Worm (Caenorhabditis elegans): ENCODE results near the gene T07D4.5.

T07D4.5 gene

DNA sequence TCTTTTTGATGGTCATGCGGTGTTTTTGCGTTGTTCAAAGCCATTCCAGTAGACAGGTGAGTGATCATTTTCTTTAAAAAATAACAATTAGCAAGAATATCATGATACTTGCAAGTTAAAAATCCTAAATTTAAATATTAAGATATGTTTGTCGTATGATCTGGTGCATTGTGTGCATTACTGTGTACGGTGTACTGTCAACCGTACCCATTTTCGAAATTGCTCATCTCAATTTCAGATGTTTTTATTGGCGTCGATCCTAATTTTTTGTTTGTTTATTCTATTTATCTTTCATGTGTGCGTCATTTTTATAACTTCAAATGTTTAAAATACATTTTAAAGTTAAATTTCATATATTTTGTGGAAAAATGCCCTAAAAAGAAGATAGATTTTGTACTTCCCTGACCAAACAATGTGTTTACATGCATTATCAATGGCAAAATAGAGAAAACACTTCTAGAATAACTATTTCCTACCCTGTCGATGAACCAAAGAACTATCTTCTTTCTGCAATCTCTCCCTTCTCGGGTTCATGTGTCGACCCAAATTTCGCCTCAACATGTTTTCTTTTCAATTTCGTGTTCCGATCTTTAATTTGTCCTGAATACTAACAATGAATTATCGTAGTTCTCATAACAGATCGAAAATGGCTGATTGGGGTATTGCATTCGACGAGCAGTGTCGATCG lies at the start of gene T07D4.5, which contains the start of gene ddx-19:
Gene T07D4.5, minus strand, starts transcription at position 71 of the 688 bp plus-strand sequence.
Gene ddx-19, plus strand, starts transcription at position 638 of the 688 bp plus-strand sequence.
- no peak for TF ChIP-seq klf-2 (GFP tag; conservative IDR thresholded peaks at IDR 0.05)
- no peak for TF ChIP-seq ref-1 (GFP tag; conservative IDR thresholded peaks at IDR 0.05)
- no peak for TF ChIP-seq med-1 (GFP tag; optimal IDR thresholded peaks at IDR 0.05; ENCODE audit: insufficient read depth)
- TF ChIP-seq tab-1 (GFP tag; IDR thresholded peaks at IDR 0.05), result no peak
- no peak for TF ChIP-seq T22C8.4 (GFP tag; IDR thresholded peaks at IDR 0.05)
- no peak for TF ChIP-seq ztf-23 (GFP tag; IDR thresholded peaks at IDR 0.05)
- TF ChIP-seq flt-1 (GFP tag; IDR thresholded peaks at IDR 0.05), result no peak

DNA sequence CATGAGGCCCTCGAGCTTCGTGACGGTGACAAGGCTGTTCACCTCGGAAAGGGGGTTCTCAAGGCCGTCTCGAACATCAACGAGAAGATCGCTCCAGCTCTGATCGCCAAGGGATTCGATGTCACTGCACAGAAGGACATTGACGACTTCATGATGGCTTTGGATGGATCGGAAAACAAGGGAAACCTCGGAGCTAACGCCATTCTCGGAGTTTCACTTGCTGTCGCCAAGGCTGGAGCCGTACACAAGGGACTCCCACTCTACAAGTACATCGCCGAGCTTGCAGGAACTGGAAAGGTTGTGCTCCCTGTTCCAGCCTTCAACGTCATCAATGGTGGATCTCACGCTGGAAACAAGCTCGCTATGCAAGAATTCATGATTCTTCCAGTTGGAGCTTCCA lies 48.3 kb upstream of the T07D4.5 start:
- TF ChIP-seq klf-2 (GFP tag; conservative IDR thresholded peaks at IDR 0.05), result no peak

DNA sequence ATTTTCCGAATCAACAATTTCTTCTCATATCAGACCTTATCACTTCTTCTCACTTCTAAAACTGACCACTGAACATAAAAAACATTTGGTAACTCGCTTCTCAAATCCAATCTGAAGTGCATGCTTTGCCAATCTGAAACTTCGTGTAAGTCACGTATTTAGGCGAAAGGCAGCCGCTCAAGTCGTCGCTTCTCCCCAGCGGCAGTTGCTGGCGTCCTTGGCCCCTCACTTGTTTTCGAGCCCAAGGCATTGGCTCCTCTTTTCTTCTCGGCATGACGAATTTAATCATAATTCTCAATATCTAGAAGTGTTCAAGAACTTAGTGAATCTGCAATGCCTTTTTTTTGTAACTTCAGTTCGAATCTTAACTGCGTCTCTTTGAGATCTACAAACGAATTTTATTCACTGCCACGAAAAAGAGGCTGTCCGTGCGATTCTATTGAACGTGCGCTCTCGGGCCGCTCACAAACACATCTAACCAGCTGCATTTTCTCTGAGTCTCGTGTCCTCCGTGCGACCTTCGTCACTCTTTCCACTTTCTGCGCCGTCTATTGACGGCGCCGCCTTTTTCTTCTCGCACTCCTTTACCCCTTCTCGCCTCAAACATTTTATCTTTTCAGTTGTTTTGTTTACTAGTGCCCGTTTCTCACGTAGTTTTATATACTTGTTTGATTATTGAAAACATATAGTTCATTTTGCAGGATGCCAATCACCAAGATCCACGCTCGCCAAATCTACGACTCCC lies 47.4 kb upstream of the T07D4.5 start:
- TF ChIP-seq tab-1 (GFP tag; IDR thresholded peaks at IDR 0.05) (no peak), ztf-29 (GFP tag; IDR thresholded peaks at IDR 0.05) (no peak), klf-2 (GFP tag; conservative IDR thresholded peaks at IDR 0.05) (no peak), med-1 (GFP tag; optimal IDR thresholded peaks at IDR 0.05; ENCODE audit: insufficient read depth) (no peak), cog-1 (tag; optimal IDR thresholded peaks at IDR 0.05) (no peak), T22C8.4 (GFP tag; IDR thresholded peaks at IDR 0.05) (no peak), flt-1 (GFP tag; IDR thresholded peaks at IDR 0.05) (no peak), ztf-23 (GFP tag; IDR thresholded peaks at IDR 0.05) (no peak), ref-1 (GFP tag; conservative IDR thresholded peaks at IDR 0.05) (no peak)

DNA sequence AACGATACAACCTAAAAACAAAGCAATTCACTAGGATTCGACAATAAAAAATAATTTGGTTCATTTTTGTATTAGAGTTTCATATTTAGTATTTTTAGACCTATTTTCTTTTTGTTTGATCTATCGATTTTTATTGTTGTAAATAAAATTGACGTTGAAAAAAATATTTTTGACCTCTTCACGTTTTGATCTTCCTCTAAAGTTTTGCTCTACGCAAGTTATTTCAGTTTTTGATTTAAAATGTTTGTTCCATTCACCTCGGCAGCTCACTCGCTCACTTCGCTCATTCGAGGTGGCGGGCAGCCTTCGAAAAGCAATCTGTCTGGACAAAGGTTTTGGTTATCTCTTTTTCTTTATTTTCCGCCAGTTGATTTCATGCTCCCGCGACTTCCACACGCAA lies 46.6 kb upstream of the T07D4.5 start, which contains the start of gene enol-1:
Gene enol-1, plus strand, starts transcription at position 235 of the 400 bp plus-strand sequence.
- TF ChIP-seq med-1 (GFP tag; optimal IDR thresholded peaks at IDR 0.05; ENCODE audit: insufficient read depth), result no peak

DNA sequence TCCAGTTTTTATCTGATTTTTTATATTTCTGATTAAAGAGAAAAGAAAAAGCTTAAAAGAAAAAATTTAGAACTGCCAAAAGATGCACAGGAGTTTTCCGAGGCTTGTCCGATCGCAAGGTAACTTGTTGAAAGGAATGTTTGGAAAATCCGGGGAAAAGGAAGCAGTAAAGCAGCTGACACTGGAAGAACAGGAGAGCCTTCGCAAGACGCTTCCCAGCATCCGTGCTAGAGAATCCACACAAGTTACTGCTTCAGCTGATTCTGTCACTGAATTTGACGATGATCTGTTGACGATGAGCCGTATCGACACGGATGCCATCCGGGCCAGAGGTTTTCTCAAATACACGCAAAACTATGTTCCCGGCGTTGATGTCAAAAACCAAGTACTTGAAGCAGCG lies 45.6 kb upstream of the T07D4.5 start, which contains the start of gene mrpl-50:
Gene mrpl-50, plus strand, starts transcription at position 71 of the 400 bp plus-strand sequence.
- TF ChIP-seq flt-1 (GFP tag; IDR thresholded peaks at IDR 0.05) (no peak), ref-1 (GFP tag; conservative IDR thresholded peaks at IDR 0.05) (no peak), ztf-29 (GFP tag; IDR thresholded peaks at IDR 0.05) (no peak), ztf-23 (GFP tag; IDR thresholded peaks at IDR 0.05) (no peak), med-1 (GFP tag; optimal IDR thresholded peaks at IDR 0.05; ENCODE audit: insufficient read depth) (no peak), tab-1 (GFP tag; IDR thresholded peaks at IDR 0.05) (no peak), klf-2 (GFP tag; conservative IDR thresholded peaks at IDR 0.05) (no peak), T22C8.4 (GFP tag; IDR thresholded peaks at IDR 0.05) (no peak), cog-1 (tag; optimal IDR thresholded peaks at IDR 0.05) (no peak)

DNA sequence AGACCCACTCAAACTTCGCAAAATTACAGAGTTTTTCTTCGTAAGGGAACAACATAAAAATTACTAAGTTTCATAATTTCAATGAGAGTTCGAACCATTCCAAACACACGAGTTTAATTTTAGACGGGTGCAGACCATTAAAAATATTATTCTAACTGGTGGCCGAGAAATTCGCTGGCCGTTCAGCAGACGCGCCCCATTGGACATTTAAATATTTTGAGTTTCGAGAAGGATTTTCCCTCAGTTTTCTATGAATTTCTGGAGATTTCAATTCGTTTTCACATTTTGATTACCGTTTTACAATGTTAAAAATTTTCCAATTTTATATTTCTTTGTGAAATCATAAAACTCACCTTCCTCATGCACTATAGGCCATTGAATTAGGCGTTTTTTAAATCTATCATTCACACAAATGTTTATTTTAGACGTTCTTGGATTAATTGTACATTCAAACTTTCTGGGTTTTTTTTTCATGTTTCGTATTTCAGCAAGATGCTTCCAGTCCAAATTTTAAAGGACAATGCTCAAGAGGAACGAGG lies 43.2 kb upstream of the T07D4.5 start, which contains the start of gene cct-2:
Gene cct-2, plus strand, starts transcription at position 489 of the 539 bp plus-strand sequence.
- no peak for TF ChIP-seq ref-1 (GFP tag; conservative IDR thresholded peaks at IDR 0.05)
- TF ChIP-seq ztf-23 (GFP tag; IDR thresholded peaks at IDR 0.05), result no peak
- TF ChIP-seq klf-2 (GFP tag; conservative IDR thresholded peaks at IDR 0.05), result no peak
- TF ChIP-seq ztf-29 (GFP tag; IDR thresholded peaks at IDR 0.05), result no peak
- TF ChIP-seq tab-1 (GFP tag; IDR thresholded peaks at IDR 0.05), result no peak
- TF ChIP-seq med-1 (GFP tag; optimal IDR thresholded peaks at IDR 0.05; ENCODE audit: insufficient read depth), result no peak
- TF ChIP-seq T22C8.4 (GFP tag; IDR thresholded peaks at IDR 0.05), result no peak
- no peak for TF ChIP-seq cog-1 (tag; optimal IDR thresholded peaks at IDR 0.05)
- no peak for TF ChIP-seq flt-1 (GFP tag; IDR thresholded peaks at IDR 0.05)

DNA sequence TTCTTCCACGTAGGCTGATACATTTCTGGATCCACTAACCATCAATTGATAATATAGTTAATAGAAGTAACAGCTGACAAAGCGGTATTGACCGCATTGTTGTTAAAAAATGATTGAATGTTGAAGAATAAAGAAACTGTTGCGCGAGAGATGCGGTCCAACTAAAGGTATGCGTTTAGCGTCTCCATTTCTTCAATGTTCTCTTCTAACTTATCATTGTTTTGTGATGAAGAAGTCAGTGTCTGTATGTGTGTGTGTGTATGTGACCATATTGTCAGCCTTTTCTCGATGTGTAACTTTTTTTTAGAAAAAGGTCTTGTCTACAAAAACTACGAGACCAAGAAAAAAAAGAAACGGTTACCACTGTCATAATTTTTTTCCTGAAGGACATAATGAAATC lies 42.3 kb upstream of the T07D4.5 start, which contains the start of gene B0457.2:
Gene B0457.2, minus strand, starts transcription at position 101 of the 400 bp plus-strand sequence.
- TF ChIP-seq med-1 (GFP tag; optimal IDR thresholded peaks at IDR 0.05; ENCODE audit: insufficient read depth) (no peak), T22C8.4 (GFP tag; IDR thresholded peaks at IDR 0.05) (no peak), ztf-23 (GFP tag; IDR thresholded peaks at IDR 0.05) (no peak), flt-1 (GFP tag; IDR thresholded peaks at IDR 0.05) (no peak), cog-1 (tag; optimal IDR thresholded peaks at IDR 0.05) (no peak), tab-1 (GFP tag; IDR thresholded peaks at IDR 0.05) (no peak), klf-2 (GFP tag; conservative IDR thresholded peaks at IDR 0.05) (no peak), ref-1 (GFP tag; conservative IDR thresholded peaks at IDR 0.05) (no peak)

DNA sequence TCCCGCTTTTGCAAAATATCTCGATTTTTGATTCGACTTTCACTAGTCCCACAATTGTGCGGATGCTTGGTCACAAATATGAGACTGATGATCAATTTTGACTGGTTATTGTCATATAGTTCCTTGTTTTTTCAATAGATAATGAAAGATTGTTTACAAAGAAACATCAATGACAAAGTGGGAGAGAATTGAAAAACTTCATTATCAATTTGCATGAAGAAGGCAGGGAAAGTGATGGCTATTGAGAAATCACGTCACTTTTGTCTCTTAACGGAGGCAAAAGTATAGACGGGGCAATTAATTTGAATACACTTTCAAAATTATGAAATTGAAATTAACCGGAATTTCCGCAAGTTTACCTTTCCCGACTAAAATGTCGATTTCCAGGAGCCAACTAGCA lies 39.1 kb upstream of the T07D4.5 start:
- TF ChIP-seq med-1 (GFP tag; optimal IDR thresholded peaks at IDR 0.05; ENCODE audit: insufficient read depth), result no peak
- no peak for TF ChIP-seq flt-1 (GFP tag; IDR thresholded peaks at IDR 0.05)
- TF ChIP-seq ref-1 (GFP tag; conservative IDR thresholded peaks at IDR 0.05), result no peak
- no peak for TF ChIP-seq cog-1 (tag; optimal IDR thresholded peaks at IDR 0.05)
- TF ChIP-seq ztf-23 (GFP tag; IDR thresholded peaks at IDR 0.05), result no peak
- no peak for TF ChIP-seq ztf-29 (GFP tag; IDR thresholded peaks at IDR 0.05)
- TF ChIP-seq tab-1 (GFP tag; IDR thresholded peaks at IDR 0.05), result no peak
- no peak for TF ChIP-seq T22C8.4 (GFP tag; IDR thresholded peaks at IDR 0.05)
- TF ChIP-seq klf-2 (GFP tag; conservative IDR thresholded peaks at IDR 0.05), result no peak

DNA sequence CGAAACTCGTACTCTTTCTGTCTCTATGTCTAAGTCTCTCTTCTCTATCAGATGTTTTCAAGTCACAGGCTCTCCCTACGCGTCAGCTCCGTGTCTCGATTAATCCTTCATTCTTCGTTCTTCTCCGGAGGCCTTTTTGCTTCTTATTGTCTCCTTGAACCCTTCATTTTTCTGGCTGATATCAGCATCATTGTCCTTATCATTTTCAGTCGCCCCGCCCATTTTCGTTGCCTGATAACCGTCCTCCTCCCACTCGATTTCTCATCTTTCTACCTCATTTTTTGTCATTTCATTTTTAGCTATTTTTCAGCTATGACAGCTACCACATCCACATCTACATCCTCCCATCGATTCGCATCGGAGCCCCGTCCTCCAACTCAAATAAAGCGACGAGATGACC lies 38.0 kb upstream of the T07D4.5 start, which contains the start of gene B0457.6:
Gene B0457.6, plus strand, starts transcription at position 284 of the 400 bp plus-strand sequence.
- TF ChIP-seq ref-1 (GFP tag; conservative IDR thresholded peaks at IDR 0.05) (no peak), ztf-29 (GFP tag; IDR thresholded peaks at IDR 0.05) (no peak), klf-2 (GFP tag; conservative IDR thresholded peaks at IDR 0.05) (no peak), cog-1 (tag; optimal IDR thresholded peaks at IDR 0.05) (no peak), tab-1 (GFP tag; IDR thresholded peaks at IDR 0.05) (no peak), flt-1 (GFP tag; IDR thresholded peaks at IDR 0.05) (no peak), T22C8.4 (GFP tag; IDR thresholded peaks at IDR 0.05) (no peak), ztf-23 (GFP tag; IDR thresholded peaks at IDR 0.05) (no peak), med-1 (GFP tag; optimal IDR thresholded peaks at IDR 0.05; ENCODE audit: insufficient read depth) (no peak)
